Worm (Caenorhabditis elegans) whole organism, mixed stage, embryonic: ENCODE measurements around the gene kin-21.

Experiments used
- blmp-1 ChIP-seq: fragments of 150-350 bp; optimal IDR thresholded peaks from 2 replicates; lab custom pipeline; 2014; ENCODE audit warnings: missing biosample characterization, missing genetic modification characterization
- elt-1 ChIP-seq: sonication (generic microtip); optimal IDR thresholded peaks from 2 replicates; lab custom pipeline; 2017; ENCODE audit warnings: missing genetic modification characterization, mild to moderate bottlenecking, missing compliant biosample characterization, antibody characterized with exemption, moderate library complexity, borderline replicate concordance; ENCODE audit not compliant: insufficient read depth
- pha-4 ChIP-seq: fragments of 150-350 bp; optimal IDR thresholded peaks from 2 replicates; lab custom pipeline; 2018; ENCODE audit warnings: missing biosample characterization, missing genetic modification reagents, missing genetic modification characterization

- TF ChIP-seq elt-1 (tag; lab: Kevin White, UChicago) (no peak), blmp-1 (tag; lab: Kevin White, UChicago) (no peak), pha-4 (tag; lab: Kevin White, UChicago) (no peak)
These were observed 7.4 kb upstream of the kin-21 start, which contains the start of gene mtr-4 for ce11 chrIV:9825196-9825744.
